Worm (Caenorhabditis elegans) whole organism, L4 larva: ENCODE results near the gene F13A2.2.
A peak's percentile ranks its signal among the peaks of the same experiment; 100 is the strongest.

Source experiments
- F37D6.2 ChIP-seq: sonication (generic microtip); optimal IDR thresholded peaks from 2 replicates; lab custom pipeline; 2016; ENCODE audit warnings: mild to moderate bottlenecking, missing genetic modification characterization, missing compliant biosample characterization
- F44E2.7 ChIP-seq: fragments of 200-800 bp; sonication (Bioruptor generic); IDR thresholded peaks from 2 replicates; pipeline ENCODE4 v2.1.2; 2022; ENCODE audit warnings: missing genetic modification characterization, missing compliant biosample characterization
- F49E8.2 ChIP-seq: sonication (generic microtip); optimal IDR thresholded peaks from 2 replicates; lab custom pipeline; 2016; ENCODE audit warnings: missing compliant biosample characterization, mild to moderate bottlenecking, missing genetic modification characterization, borderline replicate concordance
- T20F7.1 ChIP-seq: fragments of 200-800 bp; sonication (Bioruptor generic); optimal IDR thresholded peaks from 2 replicates; lab custom pipeline; 2018; ENCODE audit warnings: mild to moderate bottlenecking, missing genetic modification characterization, missing compliant biosample characterization
- Y105C5A.15 ChIP-seq: fragments of 200-800 bp; sonication (Bioruptor generic); IDR thresholded peaks from 2 replicates; pipeline ENCODE4 v1.3.6; 2022; ENCODE audit warnings: missing genetic modification characterization, missing compliant biosample characterization
- aha-1 ChIP-seq: fragments of 150-350 bp; peaks from one replicate; lab custom pipeline; 2014; ENCODE audit warnings: missing biosample characterization, missing genetic modification characterization
- arid-1 ChIP-seq: fragments of 200-800 bp; sonication (Bioruptor generic); conservative IDR thresholded peaks from 2 replicates; pipeline ENCODE4 v1.3.6; 2022; ENCODE audit warnings: missing genetic modification reagents, missing genetic modification characterization, missing compliant biosample characterization
- ceh-62 ChIP-seq: sonication (generic microtip); optimal IDR thresholded peaks from 2 replicates; lab custom pipeline; 2017; ENCODE audit warnings: missing biosample characterization, missing genetic modification characterization
- ceh-82 ChIP-seq: sonication (generic microtip); optimal IDR thresholded peaks from 2 replicates; lab custom pipeline; 2017; ENCODE audit warnings: missing biosample characterization, missing genetic modification characterization
- cey-2 ChIP-seq: sonication (generic microtip); optimal IDR thresholded peaks from 3 replicates; lab custom pipeline; 2017; ENCODE audit warnings: missing genetic modification characterization, mild to moderate bottlenecking, missing compliant biosample characterization, antibody characterized with exemption, borderline replicate concordance; ENCODE audit not compliant: insufficient read depth
- dmd-8 ChIP-seq: fragments of 200-800 bp; sonication (Bioruptor generic); IDR thresholded peaks from 2 replicates; pipeline ENCODE4 v1.3.6; 2022; ENCODE audit warnings: missing genetic modification characterization, missing compliant biosample characterization
- dpl-1 ChIP-seq: fragments of 150-350 bp; optimal IDR thresholded peaks from 2 replicates; lab custom pipeline; 2014; ENCODE audit warnings: missing biosample characterization, missing genetic modification reagents, missing genetic modification characterization
- gei-8 ChIP-seq: fragments of 200-800 bp; sonication (Bioruptor generic); optimal IDR thresholded peaks from 2 replicates; lab custom pipeline; 2018; ENCODE audit warnings: mild to moderate bottlenecking, missing genetic modification characterization, missing compliant biosample characterization
- hlh-30 ChIP-seq: sonication (generic microtip); optimal IDR thresholded peaks from 2 replicates; lab custom pipeline; 2017; ENCODE audit warnings: antibody characterized with exemption, mild to moderate bottlenecking, missing genetic modification characterization, missing compliant biosample characterization; ENCODE audit not compliant: insufficient read depth
- jun-1 ChIP-seq: fragments of 150-350 bp; optimal IDR thresholded peaks from 2 replicates; lab custom pipeline; 2014; ENCODE audit warnings: missing biosample characterization, missing genetic modification reagents, missing genetic modification characterization
- lin-13 ChIP-seq: fragments of 150-350 bp; optimal IDR thresholded peaks from 2 replicates; lab custom pipeline; 2014; ENCODE audit warnings: missing biosample characterization, missing genetic modification reagents, missing genetic modification characterization
- lin-38 ChIP-seq: fragments of 200-800 bp; sonication (Bioruptor generic); IDR thresholded peaks from 2 replicates; pipeline ENCODE4 v1.3.6; 2022; ENCODE audit warnings: missing genetic modification reagents, missing genetic modification characterization, missing compliant biosample characterization
- lin-39 ChIP-seq: fragments of 150-350 bp; optimal IDR thresholded peaks from 2 replicates; lab custom pipeline; 2014; ENCODE audit warnings: missing biosample characterization, missing genetic modification reagents, missing genetic modification characterization
- lsy-2 ChIP-seq, 2 experiments: fragments of 150-350 bp in 1 of 2; sonication (generic microtip) in 1 of 2; optimal IDR thresholded peaks; 2 replicates each; lab custom pipeline; 2014 to 2017; ENCODE audit warnings: missing biosample characterization in 2 of 2, missing genetic modification characterization in 2 of 2
- madf-9 ChIP-seq: fragments of 200-800 bp; sonication (Bioruptor generic); conservative IDR thresholded peaks from 2 replicates; pipeline ENCODE4 v1.3.6; 2022; ENCODE audit warnings: missing genetic modification reagents, missing genetic modification characterization, missing compliant biosample characterization
- mdt-29 ChIP-seq: fragments of 200-800 bp; sonication (Bioruptor generic); IDR thresholded peaks from 2 replicates; pipeline ENCODE4 v1.3.6; 2022; ENCODE audit warnings: missing genetic modification reagents, missing genetic modification characterization, missing compliant biosample characterization
- mep-1 ChIP-seq: fragments of 150-350 bp; sonication (generic microtip); optimal IDR thresholded peaks from 3 replicates; lab custom pipeline; 2014; ENCODE audit warnings: missing biosample characterization, missing genetic modification characterization
- mxl-3 ChIP-seq: fragments of 200-800 bp; sonication (Bioruptor generic); optimal IDR thresholded peaks from 2 replicates; lab custom pipeline; 2018; ENCODE audit warnings: mild to moderate bottlenecking, missing genetic modification characterization, missing compliant biosample characterization
- nhr-102 ChIP-seq: sonication (generic microtip); optimal IDR thresholded peaks from 2 replicates; lab custom pipeline; 2016; ENCODE audit warnings: mild to moderate bottlenecking, missing genetic modification characterization, moderate library complexity, missing compliant biosample characterization
- nhr-11 ChIP-seq: fragments of 150-350 bp; optimal IDR thresholded peaks from 2 replicates; lab custom pipeline; 2014; ENCODE audit warnings: missing biosample characterization, missing genetic modification characterization
- nhr-111 ChIP-seq: fragments of 200-800 bp; sonication (Bioruptor generic); optimal IDR thresholded peaks from 2 replicates; lab custom pipeline; 2018; ENCODE audit warnings: mild to moderate bottlenecking, missing genetic modification characterization, missing compliant biosample characterization
- nhr-25 ChIP-seq: sonication (generic microtip); optimal IDR thresholded peaks from 2 replicates; lab custom pipeline; 2017; ENCODE audit warnings: missing genetic modification characterization, mild to moderate bottlenecking, missing compliant biosample characterization, antibody characterized with exemption, moderate library complexity, borderline replicate concordance; ENCODE audit not compliant: insufficient read depth
- nhr-42 ChIP-seq: fragments of 200-800 bp; sonication (Bioruptor generic); IDR thresholded peaks from 2 replicates; pipeline ENCODE4 v1.3.6; 2022; ENCODE audit warnings: missing genetic modification characterization, missing compliant biosample characterization
- nhr-76 ChIP-seq: fragments of 150-350 bp; optimal IDR thresholded peaks from 2 replicates; lab custom pipeline; 2014; ENCODE audit warnings: missing biosample characterization, missing genetic modification characterization
- nhr-77 ChIP-seq: fragments of 150-350 bp; optimal IDR thresholded peaks from 2 replicates; lab custom pipeline; 2014; ENCODE audit warnings: missing biosample characterization, missing genetic modification characterization
- pha-4 ChIP-seq, 2 experiments: fragments of 150-350 bp in 1 of 2; fragments of 200-800 bp in 1 of 2; sonication (Bioruptor generic) in 1 of 2; IDR thresholded peaks in 1 of 2; optimal IDR thresholded peaks in 1 of 2; 2 replicates each; pipeline versions ENCODE4 v1.3.6 to Lab custom; 2014 to 2022; ENCODE audit warnings: missing genetic modification characterization in 2 of 2, missing genetic modification reagents in 2 of 2, missing biosample characterization in 1 of 2, missing compliant biosample characterization in 1 of 2
- rbr-2 ChIP-seq: sonication (generic microtip); optimal IDR thresholded peaks from 2 replicates; lab custom pipeline; 2016; ENCODE audit warnings: missing genotype, missing genetic modification characterization, missing compliant biosample characterization
- tag-97 ChIP-seq: fragments of 200-800 bp; sonication (Bioruptor generic); IDR thresholded peaks from 2 replicates; pipeline ENCODE4 v1.3.6; 2022; ENCODE audit warnings: missing genetic modification characterization, missing compliant biosample characterization
- unc-39 ChIP-seq: sonication (generic microtip); optimal IDR thresholded peaks from 2 replicates; lab custom pipeline; 2017; ENCODE audit warnings: missing biosample characterization, missing genetic modification characterization
- unc-62 ChIP-seq, 3 experiments: fragments of 150-350 bp in 1 of 3; sonication (generic microtip); optimal IDR thresholded peaks in 2 of 3; peaks in 1 of 3; 1 replicate in 1 of 3; 2 replicates in 2 of 3; lab custom pipeline; 2014 to 2017; ENCODE audit warnings: missing biosample characterization in 3 of 3, missing genetic modification characterization in 3 of 3, missing genetic modification reagents in 3 of 3, missing genotype in 1 of 3
- zfp-3 ChIP-seq: fragments of 200-800 bp; sonication (Bioruptor generic); conservative IDR thresholded peaks from 2 replicates; pipeline ENCODE4 v1.3.6; 2022; ENCODE audit warnings: missing genetic modification reagents, missing genetic modification characterization, missing compliant biosample characterization
- zip-11 ChIP-seq: fragments of 200-800 bp; sonication (Bioruptor generic); IDR thresholded peaks from 2 replicates; pipeline ENCODE4 v1.3.6; 2022; ENCODE audit warnings: missing genetic modification characterization, missing compliant biosample characterization
- ztf-11 ChIP-seq: fragments of 150-350 bp; optimal IDR thresholded peaks from 2 replicates; lab custom pipeline; 2014; ENCODE audit warnings: missing biosample characterization, missing genetic modification characterization

The F13A2.2 gene

DNA sequence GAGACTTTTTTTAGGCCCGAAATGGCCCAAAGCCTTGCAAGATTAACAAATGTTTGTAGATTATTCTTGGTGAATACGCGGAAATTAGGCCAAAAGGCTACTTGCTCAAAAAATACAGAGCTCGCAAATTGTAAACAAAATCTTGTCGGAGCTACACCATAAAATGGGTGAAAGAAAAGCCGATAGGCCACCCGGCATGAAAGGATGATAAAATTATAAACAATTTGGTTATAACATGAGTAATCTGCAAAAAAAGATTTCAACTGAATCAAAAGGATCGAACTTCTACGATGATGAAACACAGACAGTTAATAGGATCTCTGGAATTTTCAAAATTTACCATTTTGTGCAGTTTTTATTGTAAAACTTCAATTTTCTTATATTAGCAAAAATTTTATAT, 13.7 kb upstream of the F13A2.2 start:
- TF ChIP-seq aha-1 (tag; lab: Kevin White, UChicago), result peak; percentile 93
- no peak for TF ChIP-seq nhr-42 (GFP tag; lab: Robert Waterston, UW)

ce11 chrV:4396257-4396656, 11.9 kb upstream of the F13A2.2 start, which contains the start of gene F13A2.3:
F13A2.3 (minus strand) TSS chrV:4396357.
- no peak for TF ChIP-seq tag-97 (GFP tag; lab: Robert Waterston, UW)
- TF ChIP-seq rbr-2 (tag; lab: Kevin White, UChicago), result no peak
- no peak for TF ChIP-seq lsy-2 (tag; optimal IDR thresholded peaks at IDR 0.05; lab: Kevin White, UChicago)
- TF ChIP-seq F44E2.7 (GFP tag; lab: Robert Waterston, UW), result no peak
- TF ChIP-seq lin-38 (GFP tag; lab: Robert Waterston, UW), result no peak
- TF ChIP-seq nhr-25 (tag; lab: Kevin White, UChicago), result no peak
- no peak for TF ChIP-seq F37D6.2
- no peak for TF ChIP-seq Y105C5A.15 (GFP tag; lab: Robert Waterston, UW)
- no peak for TF ChIP-seq zfp-3 (GFP tag; lab: Robert Waterston, UW)
- no peak for TF ChIP-seq dpl-1 (GFP tag; lab: Kevin White, UChicago)
- no peak for TF ChIP-seq nhr-111 (GFP tag; lab: Kevin White, UChicago)
- no peak for TF ChIP-seq mep-1 (tag; lab: Kevin White, UChicago)
- no peak for TF ChIP-seq arid-1 (GFP tag; lab: Robert Waterston, UW)
- no peak for TF ChIP-seq madf-9 (GFP tag; lab: Robert Waterston, UW)

- TF ChIP-seq T20F7.1 (GFP tag; lab: Kevin White, UChicago), result no peak
- TF ChIP-seq Y105C5A.15 (GFP tag; lab: Robert Waterston, UW), result no peak
- TF ChIP-seq dmd-8 (GFP tag; lab: Robert Waterston, UW), result no peak
- TF ChIP-seq F49E8.2, result no peak
- TF ChIP-seq jun-1 (tag; lab: Kevin White, UChicago), result no peak
- TF ChIP-seq F37D6.2, result no peak
- TF ChIP-seq mdt-29 (GFP tag; lab: Robert Waterston, UW), result no peak
- TF ChIP-seq nhr-11 (tag; lab: Kevin White, UChicago), result no peak
- no peak for TF ChIP-seq nhr-76 (tag; lab: Kevin White, UChicago)
- no peak for TF ChIP-seq ceh-82 (tag; lab: Kevin White, UChicago)
- no peak for TF ChIP-seq cey-2 (tag; lab: Kevin White, UChicago)
- no peak for TF ChIP-seq nhr-102 (tag; lab: Kevin White, UChicago)
- TF ChIP-seq gei-8, result no peak
- TF ChIP-seq, all 104 proteins: peak for 0
Measured at ce11 chrV:4387916-4388315, 3.5 kb upstream of the F13A2.2 start.

ce11 chrV:4387402-4387801, 3.0 kb upstream of the F13A2.2 start, which contains the start of gene F13A2.9:
F13A2.9 (minus strand) TSS chrV:4387502.
- TF ChIP-seq unc-39 (tag; lab: Kevin White, UChicago) (no peak), F37D6.2 (no peak), dpl-1 (GFP tag; lab: Kevin White, UChicago) (no peak), pha-4 (GFP tag; IDR thresholded peaks at IDR 0.05; lab: Robert Waterston, UW) (no peak), pha-4 (tag; optimal IDR thresholded peaks at IDR 0.05; lab: Kevin White, UChicago) (no peak), ceh-62 (no peak), ztf-11 (tag; lab: Kevin White, UChicago) (no peak), zip-11 (GFP tag; lab: Robert Waterston, UW) (no peak), lin-39 (tag; lab: Kevin White, UChicago) (no peak), Y105C5A.15 (GFP tag; lab: Robert Waterston, UW) (no peak), mxl-3 (GFP tag; lab: Kevin White, UChicago) (no peak), lin-13 (no peak), lin-38 (GFP tag; lab: Robert Waterston, UW) (no peak), nhr-76 (tag; lab: Kevin White, UChicago) (no peak), unc-62 (GFP tag; optimal IDR thresholded peaks at IDR 0.05 in 1 of 2; lab: Kevin White, UChicago) (no peak), unc-62 (tag; optimal IDR thresholded peaks at IDR 0.05; lab: Kevin White, UChicago) (no peak), nhr-77 (no peak), nhr-111 (GFP tag; lab: Kevin White, UChicago) (no peak), cey-2 (tag; lab: Kevin White, UChicago) (no peak), hlh-30 (no peak)
